Worm (Caenorhabditis elegans) whole organism, early embryonic: ENCODE measurements around the gene srx-50.

Experiments used
- F13C5.2 ChIP-seq: sonication (generic microtip); optimal IDR thresholded peaks from 2 replicates; lab custom pipeline; 2017; ENCODE audit warnings: mild to moderate bottlenecking, missing genetic modification characterization, inconsistent platforms, missing compliant biosample characterization
- ama-1 ChIP-seq: fragments of 150-350 bp; optimal IDR thresholded peaks from 2 replicates; lab custom pipeline; 2014
- flt-1 ChIP-seq: fragments of 200-800 bp; sonication (Bioruptor generic); IDR thresholded peaks from 2 replicates; pipeline ENCODE4 v1.3.6; 2022; ENCODE audit warnings: missing genetic modification characterization, missing compliant biosample characterization
- hmbx-1 ChIP-seq: sonication (generic microtip); optimal IDR thresholded peaks from 2 replicates; lab custom pipeline; 2016; ENCODE audit warnings: mild to moderate bottlenecking, missing genetic modification characterization, missing compliant biosample characterization
- hmg-4 ChIP-seq: fragments of 200-800 bp; sonication (Bioruptor generic); optimal IDR thresholded peaks from 2 replicates; lab custom pipeline; 2018; ENCODE audit warnings: mild to moderate bottlenecking, missing genetic modification characterization, missing compliant biosample characterization
- sea-1 ChIP-seq: fragments of 200-800 bp; sonication (Bioruptor generic); conservative IDR thresholded peaks from 2 replicates; pipeline ENCODE4 v1.3.6; 2022; ENCODE audit warnings: missing genetic modification characterization, missing compliant biosample characterization
- tra-4 ChIP-seq: sonication (generic microtip); optimal IDR thresholded peaks from 2 replicates; lab custom pipeline; 2017; ENCODE audit warnings: missing genetic modification characterization, missing compliant biosample characterization

ce11 chrIV:7047762-7048178, 10.0 kb upstream of the srx-50 start:
- TF ChIP-seq ama-1 (lab: Kevin White, UChicago) (no peak), tra-4 (tag; lab: Kevin White, UChicago) (no peak), F13C5.2 (no peak), flt-1 (GFP tag; lab: Robert Waterston, UW) (no peak), hmbx-1 (tag; lab: Kevin White, UChicago) (no peak), hmg-4 (GFP tag; lab: Kevin White, UChicago) (no peak), sea-1 (no peak)
